Fruit fly (Drosophila melanogaster) whole organism, prepupa: ENCODE results near the gene sens.

ENCODE experiments used
- Blimp-1 ChIP-seq: fragments of 200-800 bp; sonication (Bioruptor generic); optimal IDR thresholded peaks from 3 replicates; lab custom pipeline; 2017; ENCODE audit warnings: missing biosample characterization, missing genetic modification characterization, mild to moderate bottlenecking, moderate library complexity, missing genetic modification reagents
- CG10631 ChIP-seq: fragments of 200-800 bp; sonication (Bioruptor generic); optimal IDR thresholded peaks from 2 replicates; lab custom pipeline; 2016; ENCODE audit warnings: missing biosample characterization, missing genetic modification characterization
- CG10669 ChIP-seq: fragments of 200-800 bp; sonication (Bioruptor generic); optimal IDR thresholded peaks from 3 replicates; lab custom pipeline; 2018; ENCODE audit warnings: missing biosample characterization, mild to moderate bottlenecking, missing genetic modification characterization, moderate library complexity
- CG11762 ChIP-seq: fragments of 200-800 bp; sonication (Bioruptor generic); optimal IDR thresholded peaks from 3 replicates; lab custom pipeline; 2016; ENCODE audit warnings: missing biosample characterization, missing genetic modification characterization; ENCODE audit not compliant: insufficient read depth
- CG15336 ChIP-seq: fragments of 200-800 bp; sonication (Bioruptor generic); IDR thresholded peaks from 2 replicates; pipeline ENCODE4 v1.3.6; 2022; ENCODE audit warnings: missing biosample characterization, missing genetic modification characterization
- CG1621 ChIP-seq: fragments of 200-800 bp; sonication (Bioruptor generic); optimal IDR thresholded peaks from 3 replicates; lab custom pipeline; 2018; ENCODE audit warnings: missing biosample characterization, mild to moderate bottlenecking, missing genetic modification characterization
- CG16779 ChIP-seq: fragments of 200-800 bp; sonication (Bioruptor generic); optimal IDR thresholded peaks from 3 replicates; lab custom pipeline; 2017; ENCODE audit warnings: missing biosample characterization, mild to moderate bottlenecking, missing genetic modification characterization
- CG3032 ChIP-seq: fragments of 200-800 bp; optimal IDR thresholded peaks from 2 replicates; lab custom pipeline; 2019; ENCODE audit warnings: missing biosample characterization, mild to moderate bottlenecking, missing genetic modification characterization, moderate library complexity
- CG31627 ChIP-seq: fragments of 200-800 bp; sonication (Bioruptor generic); optimal IDR thresholded peaks from 3 replicates; lab custom pipeline; 2016; ENCODE audit warnings: missing biosample characterization, missing genetic modification characterization
- CG32006 ChIP-seq: fragments of 200-800 bp; sonication (Bioruptor generic); optimal IDR thresholded peaks from 3 replicates; lab custom pipeline; 2017; ENCODE audit warnings: missing biosample characterization, mild to moderate bottlenecking, missing genetic modification characterization
- CG4318 ChIP-seq: fragments of 200-800 bp; sonication (Bioruptor generic); optimal IDR thresholded peaks from 3 replicates; lab custom pipeline; 2017; ENCODE audit warnings: missing biosample characterization, mild to moderate bottlenecking, missing genetic modification characterization
- CG6163 ChIP-seq: fragments of 200-800 bp; sonication (Bioruptor generic); IDR thresholded peaks from 3 replicates; pipeline ENCODE4 v1.3.6; 2022; ENCODE audit warnings: missing biosample characterization, missing genetic modification characterization
- CG6276 ChIP-seq: fragments of 200-800 bp; sonication (Bioruptor generic); optimal IDR thresholded peaks from 2 replicates; lab custom pipeline; 2017; ENCODE audit warnings: missing biosample characterization, mild to moderate bottlenecking, missing genetic modification characterization
- CG6792 ChIP-seq: fragments of 200-800 bp; sonication (Bioruptor generic); optimal IDR thresholded peaks from 3 replicates; lab custom pipeline; 2016; ENCODE audit warnings: missing biosample characterization, missing genetic modification characterization
- CG6808 ChIP-seq: fragments of 200-800 bp; sonication (Bioruptor generic); optimal IDR thresholded peaks from 3 replicates; lab custom pipeline; 2017; ENCODE audit warnings: missing biosample characterization, missing genetic modification characterization, mild to moderate bottlenecking, moderate library complexity, missing genetic modification reagents
- CG7368 ChIP-seq: fragments of 200-800 bp; sonication (Bioruptor generic); optimal IDR thresholded peaks from 3 replicates; lab custom pipeline; 2016; ENCODE audit warnings: missing biosample characterization, missing genetic modification characterization
- CG8119 ChIP-seq: fragments of 200-800 bp; sonication (Bioruptor generic); IDR thresholded peaks from 3 replicates; pipeline ENCODE4 v1.3.6; 2022; ENCODE audit warnings: missing biosample characterization, missing genetic modification characterization
- CG8632 ChIP-seq: fragments of 200-800 bp; sonication (Bioruptor generic); optimal IDR thresholded peaks from 3 replicates; lab custom pipeline; 2016; ENCODE audit warnings: missing biosample characterization, missing genetic modification characterization
- CG9139 ChIP-seq: fragments of 200-800 bp; sonication (Bioruptor generic); optimal IDR thresholded peaks from 3 replicates; lab custom pipeline; 2017; ENCODE audit warnings: missing biosample characterization, mild to moderate bottlenecking, missing genetic modification characterization
- Eip75B ChIP-seq: fragments of 200-800 bp; sonication (Bioruptor generic); optimal IDR thresholded peaks from 3 replicates; lab custom pipeline; 2016; ENCODE audit warnings: missing biosample characterization, missing genetic modification characterization
- Ets21C ChIP-seq: fragments of 200-800 bp; sonication (Bioruptor generic); optimal IDR thresholded peaks from 3 replicates; lab custom pipeline; 2016; ENCODE audit warnings: missing biosample characterization, missing genetic modification characterization
- Ets96B ChIP-seq: fragments of 200-800 bp; optimal IDR thresholded peaks from 2 replicates; lab custom pipeline; 2019; ENCODE audit warnings: missing biosample characterization, mild to moderate bottlenecking, missing genetic modification characterization, moderate library complexity
- Gug ChIP-seq: fragments of 200-800 bp; sonication (Bioruptor generic); IDR thresholded peaks from 2 replicates; pipeline ENCODE4 v1.3.6; 2022; ENCODE audit warnings: missing biosample characterization, missing genetic modification characterization
- Hr38 ChIP-seq: sonication (Bioruptor generic); optimal IDR thresholded peaks from 2 replicates; lab custom pipeline; 2016; ENCODE audit warnings: missing biosample characterization, missing genetic modification characterization
- Hr39 ChIP-seq: fragments of 200-800 bp; sonication (Bioruptor generic); optimal IDR thresholded peaks from 2 replicates; lab custom pipeline; 2016; ENCODE audit warnings: missing biosample characterization, missing genetic modification characterization
- Hr4 ChIP-seq: fragments of 200-800 bp; sonication (Bioruptor generic); optimal IDR thresholded peaks from 3 replicates; lab custom pipeline; 2016; ENCODE audit warnings: missing biosample characterization, missing genetic modification characterization
- Lpt ChIP-seq: fragments of 200-800 bp; sonication (Bioruptor generic); optimal IDR thresholded peaks from 3 replicates; lab custom pipeline; 2016; ENCODE audit warnings: missing biosample characterization, missing genetic modification characterization
- Met ChIP-seq: fragments of 200-800 bp; sonication (Bioruptor generic); optimal IDR thresholded peaks from 3 replicates; lab custom pipeline; 2016; ENCODE audit warnings: missing biosample characterization, missing genetic modification characterization
- OdsH ChIP-seq: fragments of 200-800 bp; sonication (Bioruptor generic); optimal IDR thresholded peaks from 3 replicates; lab custom pipeline; 2016; ENCODE audit warnings: missing biosample characterization, missing genetic modification characterization
- Smox ChIP-seq: fragments of 200-800 bp; sonication (Bioruptor generic); optimal IDR thresholded peaks from 3 replicates; lab custom pipeline; 2016; ENCODE audit warnings: missing biosample characterization, missing genetic modification characterization
- Sox102F ChIP-seq: fragments of 200-800 bp; sonication (Bioruptor generic); optimal IDR thresholded peaks from 2 replicates; lab custom pipeline; 2016; ENCODE audit warnings: missing biosample characterization, mild to moderate bottlenecking, missing genetic modification characterization
- Sox15 ChIP-seq: fragments of 200-800 bp; sonication (Bioruptor generic); optimal IDR thresholded peaks from 3 replicates; lab custom pipeline; 2016; ENCODE audit warnings: missing biosample characterization, missing genetic modification characterization
- achi ChIP-seq: fragments of 200-800 bp; sonication (Bioruptor generic); optimal IDR thresholded peaks from 3 replicates; lab custom pipeline; 2016; ENCODE audit warnings: missing biosample characterization, missing genetic modification characterization
- acj6 ChIP-seq: fragments of 200-800 bp; sonication (Bioruptor generic); optimal IDR thresholded peaks from 3 replicates; lab custom pipeline; 2016; ENCODE audit warnings: missing biosample characterization, missing genetic modification characterization
- cyc ChIP-seq: fragments of 200-800 bp; sonication (Bioruptor generic); optimal IDR thresholded peaks from 3 replicates; lab custom pipeline; 2016; ENCODE audit warnings: missing biosample characterization, missing genetic modification characterization
- eg ChIP-seq: fragments of 200-800 bp; sonication (Bioruptor generic); IDR thresholded peaks from 3 replicates; pipeline ENCODE4 v1.3.6; 2022; ENCODE audit warnings: missing biosample characterization, missing genetic modification characterization
- esn ChIP-seq: fragments of 200-800 bp; sonication (Bioruptor generic); optimal IDR thresholded peaks from 2 replicates; lab custom pipeline; 2016; ENCODE audit warnings: missing biosample characterization, mild to moderate bottlenecking, missing genetic modification characterization, moderate library complexity
- fd59A ChIP-seq: fragments of 200-800 bp; sonication (Bioruptor generic); optimal IDR thresholded peaks from 2 replicates; lab custom pipeline; 2017; ENCODE audit warnings: missing biosample characterization, mild to moderate bottlenecking, missing genetic modification characterization, missing genetic modification reagents
- fkh ChIP-seq: fragments of 200-800 bp; sonication (Bioruptor generic); optimal IDR thresholded peaks from 3 replicates; lab custom pipeline; 2017; ENCODE audit warnings: missing biosample characterization, mild to moderate bottlenecking, missing genetic modification characterization, moderate library complexity
- lz ChIP-seq: fragments of 200-800 bp; sonication (Bioruptor generic); optimal IDR thresholded peaks from 3 replicates; lab custom pipeline; 2016; ENCODE audit warnings: missing biosample characterization, missing genetic modification characterization
- net ChIP-seq: fragments of 200-800 bp; sonication (Bioruptor generic); optimal IDR thresholded peaks from 3 replicates; lab custom pipeline; 2016; ENCODE audit warnings: missing biosample characterization, missing genetic modification characterization
- pdm3 ChIP-seq: fragments of 200-800 bp; sonication (Bioruptor generic); optimal IDR thresholded peaks from 3 replicates; lab custom pipeline; 2016; ENCODE audit warnings: missing biosample characterization, missing genetic modification characterization
- salr ChIP-seq, 2 experiments: fragments of 200-800 bp; sonication (Bioruptor generic); optimal IDR thresholded peaks; 3 replicates each; lab custom pipeline; 2016 to 2018; ENCODE audit warnings: missing biosample characterization in 2 of 2, missing genetic modification characterization in 2 of 2, mild to moderate bottlenecking in 1 of 2
- ss ChIP-seq, 2 experiments: fragments of 200-800 bp; sonication (Bioruptor generic); optimal IDR thresholded peaks; 2 replicates in 1 of 2; 3 replicates in 1 of 2; lab custom pipeline; 2017 to 2018; ENCODE audit warnings: mild to moderate bottlenecking in 2 of 2, missing biosample characterization in 2 of 2, missing genetic modification characterization in 2 of 2, moderate library complexity in 1 of 2
- svp ChIP-seq: fragments of 200-800 bp; sonication (Bioruptor generic); peaks from one replicate; lab custom pipeline; 2016; ENCODE audit warnings: missing biosample characterization, missing genetic modification characterization
- topi ChIP-seq: fragments of 200-800 bp; sonication (Bioruptor generic); optimal IDR thresholded peaks from 3 replicates; lab custom pipeline; 2016; ENCODE audit warnings: missing biosample characterization, missing genetic modification characterization

The sens gene

dm6 chr3L:13450177-13450793 is 49.4 kb upstream of the sens start, which contains the start of the genes JMJD7 and CG10738 (continued):
- TF ChIP-seq net, result peak; percentile 52
- peak; percentile 85 for TF ChIP-seq CG6163 (GFP tag; lab: Robert Waterston, UW)
- no peak for TF ChIP-seq CG10631 (GFP tag; lab: Kevin White, UChicago)
- peak; percentile 49 for TF ChIP-seq pdm3 (GFP tag; lab: Kevin White, UChicago)
- TF ChIP-seq cyc (GFP tag; lab: Kevin White, UChicago), result peak; percentile 69
- TF ChIP-seq CG10669 (GFP tag; lab: Kevin White, UChicago), result peak; percentile 78
- TF ChIP-seq salr (GFP tag; optimal IDR thresholded peaks at IDR 0.05; lab: Kevin White, UChicago), result peak in 1 of 2 experiments; percentile 34
- peak; percentile 40 for TF ChIP-seq Ets96B (tag; lab: Kevin White, UChicago)
- TF ChIP-seq Met (GFP tag; lab: Kevin White, UChicago), result peak; percentile 76
- TF ChIP-seq CG11762 (GFP tag; lab: Kevin White, UChicago), result peak; percentile 76
- TF ChIP-seq CG32006 (GFP tag; lab: Kevin White, UChicago), result peak; percentile 42
- no peak for TF ChIP-seq Gug
- peak; percentile 56 for TF ChIP-seq CG7368 (GFP tag; lab: Kevin White, UChicago)
- TF ChIP-seq CG6276 (GFP tag; lab: Kevin White, UChicago), result peak; percentile 26
- peak; percentile 23 for TF ChIP-seq CG31627
- peak; percentile 51 for TF ChIP-seq OdsH (GFP tag; lab: Kevin White, UChicago)
- TF ChIP-seq esn (GFP tag; lab: Kevin White, UChicago), result peak; percentile 66

DNA sequence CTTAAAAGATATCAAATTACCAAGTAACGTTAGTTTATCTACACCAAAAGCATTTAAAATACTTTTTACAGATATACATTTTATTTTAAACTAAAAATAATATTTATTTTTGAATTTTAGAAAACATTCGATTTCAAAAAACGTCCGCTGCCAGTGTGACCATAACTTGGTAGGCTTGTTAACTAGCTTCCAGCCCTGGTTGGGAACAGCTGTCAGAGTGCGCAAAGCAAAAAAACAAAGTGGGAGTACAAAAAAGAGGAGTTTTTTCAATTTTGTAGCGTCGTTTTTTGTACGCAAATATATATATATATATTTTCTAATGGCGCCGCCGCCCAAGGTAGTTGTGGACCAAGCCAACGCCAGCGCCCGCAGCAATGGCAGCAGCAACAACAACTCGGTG is 41.5 kb upstream of the sens start, which contains the start of gene cmb:
Gene cmb, plus strand, starts transcription at position 195 of the 400 bp plus-strand sequence.
- TF ChIP-seq acj6 (GFP tag; lab: Kevin White, UChicago), result peak; percentile 43
- TF ChIP-seq CG32006 (GFP tag; lab: Kevin White, UChicago), result peak; percentile 93
- TF ChIP-seq CG9139 (GFP tag; lab: Kevin White, UChicago), result peak; percentile 91
- TF ChIP-seq ss (GFP tag; optimal IDR thresholded peaks at IDR 0.05; lab: Kevin White, UChicago), result peak; percentile 92 to 93
- peak; percentile 66 for TF ChIP-seq fd59A
- peak; percentile 16 for TF ChIP-seq Blimp-1
- TF ChIP-seq CG15336 (GFP tag; lab: Robert Waterston, UW), result peak; percentile 91
- TF ChIP-seq esn (GFP tag; lab: Kevin White, UChicago), result peak; percentile 60
- TF ChIP-seq CG10631 (GFP tag; lab: Kevin White, UChicago), result no peak
- no peak for TF ChIP-seq Met (GFP tag; lab: Kevin White, UChicago)
- TF ChIP-seq Ets96B (tag; lab: Kevin White, UChicago), result peak; percentile 90
- peak; percentile 88 for TF ChIP-seq net
- peak; percentile 97 for TF ChIP-seq eg (GFP tag; lab: Robert Waterston, UW)
- TF ChIP-seq CG16779 (tag; lab: Kevin White, UChicago), result peak; percentile 92
- TF ChIP-seq CG6276 (GFP tag; lab: Kevin White, UChicago), result peak; percentile 98
- TF ChIP-seq CG6163 (GFP tag; lab: Robert Waterston, UW), result peak; percentile 97
- no peak for TF ChIP-seq fkh (GFP tag; lab: Kevin White, UChicago)
- TF ChIP-seq CG6792 (GFP tag; lab: Kevin White, UChicago), result peak; percentile 49
- peak; percentile 8 for TF ChIP-seq lz (GFP tag; lab: Kevin White, UChicago)
- TF ChIP-seq CG6808 (GFP tag; lab: Kevin White, UChicago), result peak; percentile 87
- TF ChIP-seq Sox102F (GFP tag; lab: Kevin White, UChicago), result peak; percentile 48
- TF ChIP-seq Hr4 (GFP tag; lab: Kevin White, UChicago), result peak; percentile 74
- no peak for TF ChIP-seq Hr38 (GFP tag; lab: Kevin White, UChicago)
- peak; percentile 56 for TF ChIP-seq CG8632 (GFP tag; lab: Kevin White, UChicago)
- TF ChIP-seq Sox15 (GFP tag; lab: Kevin White, UChicago), result no peak
- peak; percentile 88 for TF ChIP-seq achi (GFP tag; lab: Kevin White, UChicago)
- TF ChIP-seq Gug, result peak; percentile 79
- peak; percentile 12 for TF ChIP-seq Smox (GFP tag; lab: Kevin White, UChicago)
- peak; percentile 90 for TF ChIP-seq Lpt
- TF ChIP-seq CG4318 (GFP tag; lab: Kevin White, UChicago), result no peak
- TF ChIP-seq Eip75B (GFP tag; lab: Kevin White, UChicago), result peak; percentile 56
- no peak for TF ChIP-seq Hr39 (GFP tag; lab: Kevin White, UChicago)
- TF ChIP-seq salr (GFP tag; optimal IDR thresholded peaks at IDR 0.05; lab: Kevin White, UChicago), result peak; percentile 81 to 88
- peak; percentile 96 for TF ChIP-seq CG8119 (GFP tag; lab: Robert Waterston, UW)
- TF ChIP-seq OdsH (GFP tag; lab: Kevin White, UChicago), result peak; percentile 71
- TF ChIP-seq CG3032 (tag; lab: Kevin White, UChicago), result peak; percentile 88
- peak; percentile 41 for TF ChIP-seq topi
- no peak for TF ChIP-seq CG31627
- peak; percentile 59 for TF ChIP-seq CG11762 (GFP tag; lab: Kevin White, UChicago)
- TF ChIP-seq Ets21C (GFP tag; lab: Kevin White, UChicago), result no peak
- peak; percentile 34 for TF ChIP-seq CG7368 (GFP tag; lab: Kevin White, UChicago)
- TF ChIP-seq svp, result no peak
- peak; percentile 90 for TF ChIP-seq CG1621
